Worm (Caenorhabditis elegans) whole organism, early embryonic: ENCODE measurements around the gene lin-33.

Experiments
- B0310.2 ChIP-seq: sonication (generic microtip); optimal IDR thresholded peaks from 2 replicates; lab custom pipeline; 2016; ENCODE audit warnings: mild to moderate bottlenecking, missing genetic modification characterization, missing compliant biosample characterization
- F13C5.2 ChIP-seq: sonication (generic microtip); optimal IDR thresholded peaks from 2 replicates; lab custom pipeline; 2017; ENCODE audit warnings: mild to moderate bottlenecking, missing genetic modification characterization, inconsistent platforms, missing compliant biosample characterization
- aly-1 ChIP-seq: sonication (generic microtip); optimal IDR thresholded peaks from 2 replicates; lab custom pipeline; 2016; ENCODE audit warnings: missing genetic modification characterization, missing compliant biosample characterization
- ama-1 ChIP-seq: fragments of 150-350 bp; optimal IDR thresholded peaks from 2 replicates; lab custom pipeline; 2014
- ceh-13 ChIP-seq: fragments of 200-800 bp; sonication (Bioruptor generic); optimal IDR thresholded peaks from 2 replicates; lab custom pipeline; 2018; ENCODE audit warnings: mild to moderate bottlenecking, missing genetic modification characterization, missing compliant biosample characterization
- ceh-36 ChIP-seq: sonication (generic microtip); optimal IDR thresholded peaks from 2 replicates; lab custom pipeline; 2016; ENCODE audit warnings: missing genetic modification characterization, inconsistent platforms, missing compliant biosample characterization
- ets-7 ChIP-seq: sonication (generic microtip); optimal IDR thresholded peaks from 2 replicates; lab custom pipeline; 2016; ENCODE audit warnings: missing genotype, missing genetic modification characterization, missing compliant biosample characterization
- flt-1 ChIP-seq: fragments of 200-800 bp; sonication (Bioruptor generic); IDR thresholded peaks from 2 replicates; pipeline ENCODE4 v1.3.6; 2022; ENCODE audit warnings: missing genetic modification characterization, missing compliant biosample characterization
- hmbx-1 ChIP-seq: sonication (generic microtip); optimal IDR thresholded peaks from 2 replicates; lab custom pipeline; 2016; ENCODE audit warnings: mild to moderate bottlenecking, missing genetic modification characterization, missing compliant biosample characterization
- hmg-4 ChIP-seq: fragments of 200-800 bp; sonication (Bioruptor generic); optimal IDR thresholded peaks from 2 replicates; lab custom pipeline; 2018; ENCODE audit warnings: mild to moderate bottlenecking, missing genetic modification characterization, missing compliant biosample characterization
- hnd-1 ChIP-seq: sonication (generic microtip); optimal IDR thresholded peaks from 2 replicates; lab custom pipeline; 2016; ENCODE audit warnings: missing genetic modification characterization, missing compliant biosample characterization
- pes-1 ChIP-seq: fragments of 200-800 bp; sonication (Bioruptor generic); IDR thresholded peaks from 2 replicates; pipeline ENCODE4 v1.3.6; 2022; ENCODE audit warnings: missing genetic modification reagents, missing genetic modification characterization, missing compliant biosample characterization
- scrt-1 ChIP-seq: fragments of 200-800 bp; sonication (Bioruptor generic); IDR thresholded peaks from 2 replicates; pipeline ENCODE4 v1.3.6; 2022; ENCODE audit warnings: missing genetic modification characterization, missing compliant biosample characterization
- sea-1 ChIP-seq: fragments of 200-800 bp; sonication (Bioruptor generic); conservative IDR thresholded peaks from 2 replicates; pipeline ENCODE4 v1.3.6; 2022; ENCODE audit warnings: missing genetic modification characterization, missing compliant biosample characterization
- tbx-11 ChIP-seq: fragments of 200-800 bp; sonication (Bioruptor generic); IDR thresholded peaks from 2 replicates; pipeline ENCODE4 v1.3.6; 2022; ENCODE audit warnings: missing genetic modification characterization, missing compliant biosample characterization
- tbx-37 ChIP-seq: fragments of 200-800 bp; sonication (Bioruptor generic); conservative IDR thresholded peaks from 2 replicates; pipeline ENCODE4 v1.3.6; 2022; ENCODE audit warnings: missing genetic modification reagents, missing genetic modification characterization, missing compliant biosample characterization
- tra-4 ChIP-seq: sonication (generic microtip); optimal IDR thresholded peaks from 2 replicates; lab custom pipeline; 2017; ENCODE audit warnings: missing genetic modification characterization, missing compliant biosample characterization

Gene lin-33

ce11 chrIV:5975202-5975601 lies 44.8 kb downstream of the lin-33 start, which contains the start of gene unc-44:
Gene unc-44, plus strand, starts transcription at chrIV:5975557.
- no peak for TF ChIP-seq hmg-4 (GFP tag; lab: Kevin White, UChicago)
- TF ChIP-seq tbx-37 (GFP tag; lab: Robert Waterston, UW) = no peak
- no peak for TF ChIP-seq scrt-1
- TF ChIP-seq tbx-11 (GFP tag; lab: Robert Waterston, UW) = no peak
- no peak for TF ChIP-seq F13C5.2
- TF ChIP-seq hmbx-1 = no peak
- no peak for TF ChIP-seq ama-1
- TF ChIP-seq B0310.2 (tag; lab: Kevin White, UChicago) = no peak
- TF ChIP-seq sea-1 (GFP tag; lab: Robert Waterston, UW) = no peak
- no peak for TF ChIP-seq ets-7
- TF ChIP-seq tra-4 (tag; lab: Kevin White, UChicago) = no peak
- TF ChIP-seq ceh-36 (tag; lab: Kevin White, UChicago) = no peak
- no peak for TF ChIP-seq pes-1 (GFP tag; lab: Robert Waterston, UW)
- TF ChIP-seq hnd-1 (tag; lab: Kevin White, UChicago) = no peak
- TF ChIP-seq flt-1 (GFP tag; lab: Robert Waterston, UW) = no peak
- no peak for TF ChIP-seq ceh-13 (GFP tag; lab: Kevin White, UChicago)

ce11 chrIV:5977276-5977675 lies 46.8 kb downstream of the lin-33 start:
- TF ChIP-seq F13C5.2 (no peak), ets-7 (no peak), hnd-1 (tag; lab: Kevin White, UChicago) (no peak), tbx-11 (GFP tag; lab: Robert Waterston, UW) (no peak), tra-4 (tag; lab: Kevin White, UChicago) (no peak), scrt-1 (no peak), tbx-37 (GFP tag; lab: Robert Waterston, UW) (no peak), hmbx-1 (no peak), B0310.2 (tag; lab: Kevin White, UChicago) (no peak), ama-1 (no peak), aly-1 (tag; lab: Kevin White, UChicago) (no peak), sea-1 (GFP tag; lab: Robert Waterston, UW) (no peak), ceh-36 (tag; lab: Kevin White, UChicago) (no peak), flt-1 (GFP tag; lab: Robert Waterston, UW) (no peak), ceh-13 (GFP tag; lab: Kevin White, UChicago) (no peak), pes-1 (GFP tag; lab: Robert Waterston, UW) (no peak), hmg-4 (GFP tag; lab: Kevin White, UChicago) (no peak)

- no peak for TF ChIP-seq hnd-1 (tag; lab: Kevin White, UChicago)
- TF ChIP-seq F13C5.2 = no peak
- TF ChIP-seq tra-4 (tag; lab: Kevin White, UChicago) = no peak
- TF ChIP-seq ceh-13 (GFP tag; lab: Kevin White, UChicago) = no peak
- no peak for TF ChIP-seq sea-1 (GFP tag; lab: Robert Waterston, UW)
- TF ChIP-seq pes-1 (GFP tag; lab: Robert Waterston, UW) = no peak
- no peak for TF ChIP-seq B0310.2 (tag; lab: Kevin White, UChicago)
- TF ChIP-seq tbx-11 (GFP tag; lab: Robert Waterston, UW) = no peak
- no peak for TF ChIP-seq hmbx-1
- no peak for TF ChIP-seq tbx-37 (GFP tag; lab: Robert Waterston, UW)
- TF ChIP-seq ceh-36 (tag; lab: Kevin White, UChicago) = no peak
- no peak for TF ChIP-seq ets-7
- no peak for TF ChIP-seq aly-1 (tag; lab: Kevin White, UChicago)
- TF ChIP-seq ama-1 = no peak
- TF ChIP-seq scrt-1 = no peak
- no peak for TF ChIP-seq flt-1 (GFP tag; lab: Robert Waterston, UW)
- TF ChIP-seq hmg-4 (GFP tag; lab: Kevin White, UChicago) = no peak
Observed at ce11 chrIV:5979818-5980217, 49.4 kb downstream of the lin-33 start.
